Worm (Caenorhabditis elegans): Measurements from ENCODE around the gene ZC239.17.

- no peak for TF ChIP-seq Y5F2A.4 (GFP tag; optimal IDR thresholded peaks at IDR 0.05)
- TF ChIP-seq nhr-237 (tag; optimal IDR thresholded peaks at IDR 0.05): no peak
- no peak for TF ChIP-seq daf-16 (GFP tag; optimal IDR thresholded peaks at IDR 0.05)
- peak; percentile 2 for TF ChIP-seq daf-16 (tag; optimal IDR thresholded peaks at IDR 0.05)
- no peak for TF ChIP-seq skn-1 (tag; optimal IDR thresholded peaks at IDR 0.05)
Measured at ce11 chrII:3224631-3225030, 1.0 kb downstream of the ZC239.17 start, which contains the start of gene ZC239.15.

All from whole organism, L4 larva.